Fruit fly (Drosophila melanogaster) whole organism, adult: ENCODE results near the gene CG13318.

Experiments
- CG11617 ChIP-seq: fragments of 200-800 bp; sonication (Bioruptor generic); optimal IDR thresholded peaks from 2 replicates; lab custom pipeline; 2017; ENCODE audit warnings: mild to moderate bottlenecking, missing biosample characterization, missing genetic modification reagents, missing genetic modification characterization
- CG12768 ChIP-seq: fragments of 200-800 bp; sonication (Bioruptor generic); optimal IDR thresholded peaks from 2 replicates; lab custom pipeline; 2017; ENCODE audit warnings: missing biosample characterization, missing genetic modification characterization, mild to moderate bottlenecking, moderate library complexity, missing genetic modification reagents
- CG1620 ChIP-seq: fragments of 200-800 bp; sonication (Bioruptor generic); optimal IDR thresholded peaks from 2 replicates; lab custom pipeline; 2016; ENCODE audit warnings: missing biosample characterization, missing genetic modification characterization
- CG33017 ChIP-seq: fragments of 200-800 bp; sonication (Bioruptor generic); optimal IDR thresholded peaks from 2 replicates; lab custom pipeline; 2018; ENCODE audit warnings: missing biosample characterization, mild to moderate bottlenecking, missing genetic modification characterization, moderate library complexity
- CG7045 ChIP-seq: fragments of 200-800 bp; sonication (Bioruptor generic); optimal IDR thresholded peaks from 2 replicates; lab custom pipeline; 2017; ENCODE audit warnings: missing biosample characterization, mild to moderate bottlenecking, missing genetic modification characterization
- CG7101 ChIP-seq: fragments of 200-800 bp; sonication (Bioruptor generic); optimal IDR thresholded peaks from 2 replicates; lab custom pipeline; 2018; ENCODE audit warnings: missing biosample characterization, mild to moderate bottlenecking, missing genetic modification characterization, moderate library complexity
- Clk ChIP-seq: fragments of 200-800 bp; sonication (Bioruptor generic); optimal IDR thresholded peaks from 2 replicates; lab custom pipeline; 2017; ENCODE audit warnings: missing biosample characterization, missing genetic modification characterization
- Crg-1 ChIP-seq: fragments of 200-800 bp; sonication (Bioruptor generic); optimal IDR thresholded peaks from 2 replicates; lab custom pipeline; 2016; ENCODE audit warnings: missing biosample characterization, missing genetic modification characterization
- Hr96 ChIP-seq: fragments of 200-800 bp; sonication (Bioruptor generic); optimal IDR thresholded peaks from 2 replicates; lab custom pipeline; 2016; ENCODE audit warnings: missing biosample characterization, missing genetic modification characterization
- Mnt ChIP-seq: fragments of 200-800 bp; sonication (Bioruptor generic); optimal IDR thresholded peaks from 2 replicates; lab custom pipeline; 2016; ENCODE audit warnings: missing biosample characterization, mild to moderate bottlenecking, missing genetic modification characterization
- bab1 ChIP-seq: fragments of 200-800 bp; sonication (Bioruptor generic); optimal IDR thresholded peaks from 3 replicates; lab custom pipeline; 2019; ENCODE audit warnings: missing biosample characterization, mild to moderate bottlenecking, missing genetic modification characterization, moderate library complexity
- ovo ChIP-seq: fragments of 200-800 bp; sonication (Bioruptor generic); optimal IDR thresholded peaks from 2 replicates; lab custom pipeline; 2016; ENCODE audit warnings: missing biosample characterization, missing genetic modification characterization
- tj ChIP-seq: fragments of 200-800 bp; sonication (Bioruptor generic); optimal IDR thresholded peaks from 3 replicates; lab custom pipeline; 2017; ENCODE audit warnings: missing biosample characterization, mild to moderate bottlenecking, missing genetic modification characterization, moderate library complexity
- toe ChIP-seq: fragments of 200-800 bp; sonication (Bioruptor generic); optimal IDR thresholded peaks from 2 replicates; lab custom pipeline; 2016; ENCODE audit warnings: missing biosample characterization, missing genetic modification characterization

dm6 chr3R:8769094-8769493 is 3.4 kb downstream of the CG13318 start, which contains the start of gene CG8236:
- TF ChIP-seq Clk (GFP tag; lab: Kevin White, UChicago): no peak
- TF ChIP-seq ovo (GFP tag; lab: Kevin White, UChicago): no peak
- TF ChIP-seq tj (GFP tag; lab: Kevin White, UChicago): no peak
- no peak for TF ChIP-seq CG1620 (GFP tag; lab: Kevin White, UChicago)
- no peak for TF ChIP-seq CG7101
- TF ChIP-seq Crg-1 (GFP tag; lab: Kevin White, UChicago): no peak
- TF ChIP-seq CG33017: no peak
- no peak for TF ChIP-seq toe (GFP tag; lab: Kevin White, UChicago)
- no peak for TF ChIP-seq CG11617 (GFP tag; lab: Kevin White, UChicago)
- no peak for TF ChIP-seq Hr96
- TF ChIP-seq bab1: no peak
- TF ChIP-seq CG7045 (GFP tag; lab: Kevin White, UChicago): no peak
- TF ChIP-seq CG12768 (GFP tag; lab: Kevin White, UChicago): no peak
- TF ChIP-seq Mnt: no peak
